Worm (Caenorhabditis elegans) whole organism, L3 larva: ENCODE data around the gene C35B8.3.

Source experiments
- R02D3.7 ChIP-seq: fragments of 150-350 bp; optimal IDR thresholded peaks from 2 replicates; lab custom pipeline; 2014; ENCODE audit warnings: missing biosample characterization, missing genetic modification characterization
- ZK546.5 ChIP-seq: sonication (generic microtip); optimal IDR thresholded peaks from 2 replicates; lab custom pipeline; 2017; ENCODE audit warnings: missing biosample characterization, missing genetic modification characterization
- aly-2 ChIP-seq: fragments of 150-350 bp; optimal IDR thresholded peaks from 2 replicates; lab custom pipeline; 2014; ENCODE audit warnings: missing biosample characterization, missing genetic modification characterization
- ama-1 ChIP-seq: fragments of 150-350 bp; optimal IDR thresholded peaks from 2 replicates; lab custom pipeline; 2018
- ceh-16 ChIP-seq: sonication (generic microtip); optimal IDR thresholded peaks from 2 replicates; lab custom pipeline; 2017; ENCODE audit warnings: missing biosample characterization, missing genetic modification characterization
- ceh-28 ChIP-seq: fragments of 150-350 bp; optimal IDR thresholded peaks from 2 replicates; lab custom pipeline; 2014; ENCODE audit warnings: missing biosample characterization, missing genetic modification reagents, missing genetic modification characterization
- ceh-82 ChIP-seq: fragments of 150-350 bp; optimal IDR thresholded peaks from 2 replicates; lab custom pipeline; 2014; ENCODE audit warnings: missing biosample characterization, missing genetic modification characterization
- ceh-9 ChIP-seq: sonication (generic microtip); optimal IDR thresholded peaks from 2 replicates; lab custom pipeline; 2018; ENCODE audit warnings: missing biosample characterization, missing genetic modification characterization
- egl-27 ChIP-seq: sonication (generic microtip); optimal IDR thresholded peaks from 4 replicates; lab custom pipeline; 2017; ENCODE audit warnings: missing biosample characterization, missing genetic modification reagents, missing genetic modification characterization
- egl-5 ChIP-seq: fragments of 150-350 bp; optimal IDR thresholded peaks from 2 replicates; lab custom pipeline; 2017; ENCODE audit warnings: missing biosample characterization, missing genetic modification reagents, missing genetic modification characterization, inconsistent platforms
- elt-1 ChIP-seq: fragments of 150-350 bp; optimal IDR thresholded peaks from 2 replicates; lab custom pipeline; 2014; ENCODE audit warnings: missing biosample characterization, missing genetic modification characterization
- elt-2 ChIP-seq: sonication (generic microtip); optimal IDR thresholded peaks from 2 replicates; lab custom pipeline; 2016; ENCODE audit warnings: missing genetic modification reagents, mild to moderate bottlenecking, missing genetic modification characterization, missing compliant biosample characterization
- elt-3 ChIP-seq, 3 experiments: fragments of 150-350 bp in 1 of 3; sonication (generic microtip) in 2 of 3; optimal IDR thresholded peaks; 2 replicates in 2 of 3; 4 replicates in 1 of 3; lab custom pipeline; 2014 to 2017; ENCODE audit warnings: missing biosample characterization in 3 of 3, missing genetic modification characterization in 3 of 3
- eor-1 ChIP-seq, 2 experiments: fragments of 150-350 bp; optimal IDR thresholded peaks; 2 replicates each; lab custom pipeline; 2014 to 2018; ENCODE audit warnings: missing biosample characterization in 2 of 2, missing genetic modification characterization in 2 of 2
- fkh-10 ChIP-seq: sonication (generic microtip); optimal IDR thresholded peaks from 2 replicates; lab custom pipeline; 2017; ENCODE audit warnings: missing biosample characterization, missing genetic modification reagents, missing genetic modification characterization
- fkh-2 ChIP-seq: fragments of 150-350 bp; optimal IDR thresholded peaks from 2 replicates; lab custom pipeline; 2014; ENCODE audit warnings: missing biosample characterization, missing genetic modification reagents, missing genetic modification characterization
- jun-1 ChIP-seq: fragments of 150-350 bp; optimal IDR thresholded peaks from 2 replicates; lab custom pipeline; 2014; ENCODE audit warnings: missing biosample characterization, missing genetic modification reagents, missing genetic modification characterization
- lin-15B ChIP-seq: fragments of 150-350 bp; optimal IDR thresholded peaks from 2 replicates; lab custom pipeline; 2014; ENCODE audit warnings: missing biosample characterization, missing genetic modification characterization
- lsy-12 ChIP-seq: sonication (generic microtip); optimal IDR thresholded peaks from 2 replicates; lab custom pipeline; 2016; ENCODE audit warnings: mild to moderate bottlenecking, missing genetic modification characterization, missing compliant biosample characterization
- mdl-1 ChIP-seq: fragments of 150-350 bp; optimal IDR thresholded peaks from 2 replicates; lab custom pipeline; 2014; ENCODE audit warnings: missing biosample characterization, missing genetic modification characterization
- nfya-1 ChIP-seq: sonication (generic microtip); optimal IDR thresholded peaks from 2 replicates; lab custom pipeline; 2017; ENCODE audit warnings: missing genetic modification characterization, mild to moderate bottlenecking, missing compliant biosample characterization, antibody characterized with exemption, moderate library complexity; ENCODE audit not compliant: insufficient read depth
- nhr-11 ChIP-seq: fragments of 150-350 bp; optimal IDR thresholded peaks from 2 replicates; lab custom pipeline; 2014; ENCODE audit warnings: missing biosample characterization, missing genetic modification characterization
- nhr-12 ChIP-seq: fragments of 150-350 bp; optimal IDR thresholded peaks from 2 replicates; lab custom pipeline; 2014; ENCODE audit warnings: missing biosample characterization, missing genetic modification characterization
- nhr-237 ChIP-seq: fragments of 150-350 bp; optimal IDR thresholded peaks from 2 replicates; lab custom pipeline; 2014; ENCODE audit warnings: missing biosample characterization, missing genetic modification characterization
- nhr-25 ChIP-seq: sonication (generic microtip); optimal IDR thresholded peaks from 2 replicates; lab custom pipeline; 2017; ENCODE audit warnings: missing biosample characterization, missing genetic modification characterization
- nhr-28 ChIP-seq: fragments of 150-350 bp; optimal IDR thresholded peaks from 2 replicates; lab custom pipeline; 2014; ENCODE audit warnings: missing biosample characterization, missing genetic modification characterization
- nhr-43 ChIP-seq: sonication (generic microtip); optimal IDR thresholded peaks from 2 replicates; lab custom pipeline; 2016; ENCODE audit warnings: mild to moderate bottlenecking, missing genetic modification characterization, missing compliant biosample characterization; ENCODE audit not compliant: poor library complexity, severe bottlenecking
- nhr-76 ChIP-seq: fragments of 150-350 bp; sonication (generic microtip); optimal IDR thresholded peaks from 5 replicates; lab custom pipeline; 2014; ENCODE audit warnings: missing biosample characterization, missing genetic modification characterization
- nhr-77 ChIP-seq: fragments of 150-350 bp; optimal IDR thresholded peaks from 2 replicates; lab custom pipeline; 2014; ENCODE audit warnings: missing biosample characterization, missing genetic modification characterization
- pha-4 ChIP-seq: fragments of 150-350 bp; optimal IDR thresholded peaks from 2 replicates; lab custom pipeline; 2014; ENCODE audit warnings: missing biosample characterization, missing genetic modification reagents, missing genetic modification characterization
- pqm-1 ChIP-seq: fragments of 150-350 bp; optimal IDR thresholded peaks from 2 replicates; lab custom pipeline; 2017; ENCODE audit warnings: missing biosample characterization, missing genetic modification characterization, inconsistent platforms
- sea-2 ChIP-seq: fragments of 150-350 bp; sonication (generic microtip); optimal IDR thresholded peaks from 4 replicates; lab custom pipeline; 2014; ENCODE audit warnings: missing biosample characterization, missing genetic modification reagents, missing genetic modification characterization
- snpc-4 ChIP-seq: fragments of 150-350 bp; optimal IDR thresholded peaks from 2 replicates; lab custom pipeline; 2014; ENCODE audit warnings: missing biosample characterization, missing genetic modification characterization
- tbx-2 ChIP-seq: sonication (generic microtip); optimal IDR thresholded peaks from 2 replicates; lab custom pipeline; 2016; ENCODE audit warnings: mild to moderate bottlenecking, missing genetic modification characterization, missing compliant biosample characterization
- unc-39 ChIP-seq: sonication (generic microtip); optimal IDR thresholded peaks from 4 replicates; lab custom pipeline; 2017; ENCODE audit warnings: missing biosample characterization, missing genetic modification characterization
- ztf-11 ChIP-seq: fragments of 150-350 bp; optimal IDR thresholded peaks from 2 replicates; lab custom pipeline; 2014; ENCODE audit warnings: missing biosample characterization, missing genetic modification characterization
- ztf-4 ChIP-seq: fragments of 150-350 bp; optimal IDR thresholded peaks from 2 replicates; lab custom pipeline; 2014; ENCODE audit warnings: missing biosample characterization, missing genetic modification characterization

The C35B8.3 gene

DNA sequence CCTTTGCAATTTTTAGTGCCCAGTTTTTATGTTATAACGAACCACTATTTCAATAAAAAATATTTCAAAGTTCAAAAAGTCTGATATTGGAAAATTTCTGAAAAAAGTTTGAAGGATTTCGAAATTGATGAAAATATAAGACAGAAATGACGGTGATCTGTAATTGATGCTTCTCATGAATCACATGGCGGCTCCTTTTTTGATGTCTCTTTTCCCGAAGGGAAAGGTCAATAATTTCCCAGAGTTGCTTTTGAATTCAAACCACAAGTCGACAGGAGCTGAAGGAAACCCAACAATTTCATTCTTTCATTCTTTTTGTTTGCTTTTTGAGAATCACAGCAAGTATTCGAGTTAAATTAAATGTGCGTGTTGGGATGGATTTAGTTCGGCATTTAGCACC is 41.4 kb upstream of the C35B8.3 start, which contains the start of gene B0563.18:
TSS of gene B0563.18 (plus strand) at position 301 of the 400 bp plus-strand sequence.
- TF ChIP-seq egl-27 (tag; lab: Kevin White, UChicago) (no peak), unc-39 (tag; lab: Kevin White, UChicago) (no peak), lsy-12 (no peak), R02D3.7 (tag; lab: Kevin White, UChicago) (no peak), nhr-237 (tag; lab: Kevin White, UChicago) (no peak), ceh-16 (tag; lab: Kevin White, UChicago) (no peak)

DNA sequence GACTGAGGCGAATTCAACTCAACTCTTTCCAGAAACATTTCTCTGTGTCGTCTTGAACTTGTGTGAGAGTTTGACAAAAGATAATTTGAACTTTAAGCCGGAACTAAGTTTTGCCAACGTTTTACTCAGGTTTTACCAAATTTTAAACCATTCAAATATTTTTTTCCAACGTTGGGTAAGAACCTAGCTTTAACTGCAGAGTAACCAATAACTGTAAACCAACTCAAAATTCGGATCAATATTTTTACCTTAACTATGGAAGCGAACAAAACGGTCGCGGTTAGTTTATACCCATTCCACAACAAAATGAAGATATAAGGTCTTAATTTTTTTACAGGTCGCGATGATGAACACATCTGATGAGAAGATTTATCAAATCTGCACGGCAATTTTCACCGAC is 41.0 kb upstream of the C35B8.3 start:
- TF ChIP-seq ztf-11 (no peak), elt-2 (no peak), ama-1 (lab: Kevin White, UChicago) (no peak), lin-15B (tag; lab: Kevin White, UChicago) (no peak), nhr-237 (tag; lab: Kevin White, UChicago) (no peak), ceh-9 (tag; lab: Kevin White, UChicago) (no peak), ceh-16 (tag; lab: Kevin White, UChicago) (no peak), pha-4 (tag; lab: Kevin White, UChicago) (no peak), ZK546.5 (no peak), mdl-1 (tag; lab: Kevin White, UChicago) (no peak), nhr-43 (tag; lab: Kevin White, UChicago) (no peak), elt-1 (tag; lab: Kevin White, UChicago) (no peak), nfya-1 (tag; lab: Kevin White, UChicago) (no peak), nhr-25 (tag; lab: Kevin White, UChicago) (no peak)

DNA sequence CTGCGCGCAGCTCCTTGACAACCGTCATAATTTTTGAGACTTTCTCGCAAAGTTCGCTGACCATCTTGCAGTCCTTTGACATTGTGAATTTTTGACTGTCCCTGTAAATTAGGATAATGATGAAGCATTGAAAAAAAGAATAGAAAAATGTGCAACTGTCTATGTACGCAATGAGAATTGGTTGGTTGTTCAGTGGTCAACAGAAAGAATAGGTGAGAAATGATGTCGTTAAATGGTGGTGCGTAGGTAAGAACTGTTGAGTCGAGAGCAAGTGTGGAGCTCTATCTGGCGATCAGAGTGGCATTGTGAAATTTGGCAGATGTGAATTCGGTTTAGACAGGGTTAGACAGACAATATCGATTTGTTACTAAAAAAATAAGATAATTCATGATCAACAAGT is 39.3 kb upstream of the C35B8.3 start, which contains the start of gene B0563.8:
TSS of gene B0563.8 (minus strand) at position 101 of the 400 bp plus-strand sequence.
- TF ChIP-seq nhr-237 (tag; lab: Kevin White, UChicago) (no peak), ceh-9 (tag; lab: Kevin White, UChicago) (no peak), jun-1 (tag; lab: Kevin White, UChicago) (no peak), unc-39 (tag; lab: Kevin White, UChicago) (no peak)

ce11 chrX:9180823-9181222 is 32.9 kb upstream of the C35B8.3 start, which contains the start of gene Y81B9A.4:
Gene Y81B9A.4 (minus strand): TSS chrX:9180923.
- TF ChIP-seq sea-2 (GFP tag; lab: Kevin White, UChicago) = no peak
- TF ChIP-seq tbx-2 (tag; lab: Kevin White, UChicago) = no peak
- TF ChIP-seq ceh-82 (tag; lab: Kevin White, UChicago) = no peak
- no peak for TF ChIP-seq elt-3 (tag; optimal IDR thresholded peaks at IDR 0.05; lab: Kevin White, UChicago)
- TF ChIP-seq nhr-77 (tag; lab: Kevin White, UChicago) = no peak
- no peak for TF ChIP-seq nhr-12 (tag; lab: Kevin White, UChicago)
- no peak for TF ChIP-seq nhr-76
- TF ChIP-seq ztf-4 (tag; lab: Kevin White, UChicago) = no peak
- TF ChIP-seq egl-5 (tag; lab: Kevin White, UChicago) = no peak
- TF ChIP-seq nhr-237 (tag; lab: Kevin White, UChicago) = no peak
- no peak for TF ChIP-seq mdl-1 (tag; lab: Kevin White, UChicago)
- no peak for TF ChIP-seq ceh-28 (tag; lab: Kevin White, UChicago)
- TF ChIP-seq ZK546.5 = no peak
- TF ChIP-seq fkh-10 (GFP tag; lab: Kevin White, UChicago) = no peak
- no peak for TF ChIP-seq elt-1 (tag; lab: Kevin White, UChicago)
- no peak for TF ChIP-seq R02D3.7 (tag; lab: Kevin White, UChicago)
- no peak for TF ChIP-seq nhr-43 (tag; lab: Kevin White, UChicago)
- TF ChIP-seq jun-1 (tag; lab: Kevin White, UChicago) = no peak
- TF ChIP-seq ceh-16 (tag; lab: Kevin White, UChicago) = no peak
- no peak for TF ChIP-seq eor-1 (tag; optimal IDR thresholded peaks at IDR 0.05; lab: Kevin White, UChicago)

ce11 chrX:9182140-9182539 is 31.6 kb upstream of the C35B8.3 start, which contains the start of gene Y81B9A.3:
Gene Y81B9A.3 (plus strand): TSS chrX:9182440.
- no peak for TF ChIP-seq ztf-11
- TF ChIP-seq ZK546.5 = no peak
- TF ChIP-seq nhr-25 (tag; lab: Kevin White, UChicago) = no peak
- no peak for TF ChIP-seq aly-2 (tag; lab: Kevin White, UChicago)
- no peak for TF ChIP-seq nfya-1 (tag; lab: Kevin White, UChicago)
- TF ChIP-seq egl-27 (tag; lab: Kevin White, UChicago) = no peak
- no peak for TF ChIP-seq elt-3 (tag; optimal IDR thresholded peaks at IDR 0.05; lab: Kevin White, UChicago)
- TF ChIP-seq elt-2 = no peak
- no peak for TF ChIP-seq ztf-4 (tag; lab: Kevin White, UChicago)
- no peak for TF ChIP-seq jun-1 (tag; lab: Kevin White, UChicago)
- no peak for TF ChIP-seq lsy-12
- TF ChIP-seq fkh-2 (tag; lab: Kevin White, UChicago) = no peak
- TF ChIP-seq nhr-28 (tag; lab: Kevin White, UChicago) = no peak
- no peak for TF ChIP-seq pqm-1
- no peak for TF ChIP-seq snpc-4 (tag; lab: Kevin White, UChicago)
- TF ChIP-seq nhr-11 (tag; lab: Kevin White, UChicago) = no peak
- TF ChIP-seq fkh-10 (GFP tag; lab: Kevin White, UChicago) = no peak
- TF ChIP-seq, all 47 proteins: peak for 0
